Worm (Caenorhabditis elegans): Measurements from ENCODE around the gene arrd-6.

- TF ChIP-seq nhr-6 (tag; optimal IDR thresholded peaks at IDR 0.05) (no peak), unc-62 (GFP tag; optimal IDR thresholded peaks at IDR 0.05 in 1 of 2) (peak in 1 of 2 experiments; percentile 52), unc-62 (tag; optimal IDR thresholded peaks at IDR 0.05) (no peak), php-3 (GFP tag; IDR thresholded peaks at IDR 0.05) (no peak), F49E8.2 (tag; optimal IDR thresholded peaks at IDR 0.05; ENCODE audit: borderline replicate concordance) (no peak), ZK546.5 (tag; optimal IDR thresholded peaks at IDR 0.05) (no peak), ceh-82 (tag; optimal IDR thresholded peaks at IDR 0.05) (no peak), nhr-42 (GFP tag; IDR thresholded peaks at IDR 0.05) (no peak), nhr-11 (tag; optimal IDR thresholded peaks at IDR 0.05) (no peak), ama-1 (optimal IDR thresholded peaks at IDR 0.05) (no peak), ceh-62 (tag; optimal IDR thresholded peaks at IDR 0.05) (no peak), jun-1 (tag; optimal IDR thresholded peaks at IDR 0.05) (no peak), hif-1 (tag; optimal IDR thresholded peaks at IDR 0.05) (no peak), mep-1 (tag; optimal IDR thresholded peaks at IDR 0.05) (no peak)
These were observed 51.0 kb downstream of the arrd-6 start for ce11 chrII:11193523-11193922.
